Fruit fly (Drosophila melanogaster): ENCODE data around the gene CG8568.

- TF ChIP-seq pan (optimal IDR thresholded peaks at IDR 0.05), result no peak
- no peak for TF ChIP-seq EcR (GFP tag; optimal IDR thresholded peaks at IDR 0.05)
- TF ChIP-seq CG8478 (optimal IDR thresholded peaks at IDR 0.05), result no peak
- TF ChIP-seq Dll (optimal IDR thresholded peaks at IDR 0.05), result no peak
These were observed 31.9 kb upstream of the CG8568 start for dm6 chrX:17484152-17484807.
